Worm (Caenorhabditis elegans): ENCODE data around the gene M106.2.

M106.2 gene

DNA sequence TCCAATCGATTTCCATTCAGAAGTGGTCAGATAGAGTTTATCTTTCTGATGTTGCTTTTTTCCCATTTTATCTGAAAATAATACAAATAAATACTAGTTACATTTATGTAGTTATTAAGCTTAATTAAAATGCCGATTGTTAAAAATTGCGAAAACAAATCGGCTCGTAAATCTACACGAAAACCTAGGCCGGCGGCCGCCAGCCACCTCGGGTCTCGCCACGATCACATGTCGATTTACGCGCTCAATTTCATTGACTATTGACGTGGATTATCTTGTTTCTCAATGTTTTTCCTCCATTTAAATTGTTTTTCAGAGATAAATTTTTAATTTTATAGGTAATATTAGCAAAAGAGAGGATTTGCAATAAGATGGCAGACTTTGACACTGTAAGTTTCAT lies 22.7 kb upstream of the M106.2 start, which contains the start of the genes cyn-4 and copz-1:
Gene cyn-4 (minus strand): TSS at position 71 of the 400 bp plus-strand sequence.
Gene copz-1 (plus strand): TSS at position 339 of the 400 bp plus-strand sequence.
- TF ChIP-seq C17E4.6 (GFP tag; IDR thresholded peaks at IDR 0.05) (no peak), lsl-1 (GFP tag; optimal IDR thresholded peaks at IDR 0.05) (peak; percentile 70), ceh-58 (GFP tag; IDR thresholded peaks at IDR 0.05) (no peak), mcd-1 (GFP tag; IDR thresholded peaks at IDR 0.05) (peak; percentile 67), ztf-18 (tag; optimal IDR thresholded peaks at IDR 0.05) (peak; percentile 6), snpc-4 (GFP tag; optimal IDR thresholded peaks at IDR 0.05) (peak; percentile 13), snpc-4 (tag; optimal IDR thresholded peaks at IDR 0.05) (peak in 3 of 4 experiments; percentile 24 to 51 (median 47)), dox-1 (GFP tag; IDR thresholded peaks at IDR 0.05) (peak; percentile 84), attf-3 (GFP tag; conservative IDR thresholded peaks at IDR 0.05) (0 out of 2 replicates have a peak, but pooled peaks have one; percentile 47), pha-4 (tag; optimal IDR thresholded peaks at IDR 0.05) (peak; percentile 5), lin-40 (tag; optimal IDR thresholded peaks at IDR 0.05) (peak; percentile 55), lag-1 (GFP tag; IDR thresholded peaks at IDR 0.05) (no peak), ceh-27 (GFP tag; optimal IDR thresholded peaks at IDR 0.05) (peak; percentile 86), F33H1.4 (GFP tag; IDR thresholded peaks at IDR 0.05) (peak; percentile 93), dpl-1 (GFP tag; optimal IDR thresholded peaks at IDR 0.05) (peak; percentile 35), chd-7 (tag; optimal IDR thresholded peaks at IDR 0.05) (no peak), xnd-1 (tag; optimal IDR thresholded peaks at IDR 0.05) (peak; percentile 34), tbp1 (GFP tag; optimal IDR thresholded peaks at IDR 0.05) (peak; percentile 37), K12H6.12 (tag; optimal IDR thresholded peaks at IDR 0.05) (peak; percentile 47), D2030.7 (GFP tag; IDR thresholded peaks at IDR 0.05) (peak; percentile 73), egl-44 (GFP tag; IDR thresholded peaks at IDR 0.05) (peak; percentile 52; the same call in 1 of the 2 replicates), cebp-1 (GFP tag; IDR thresholded peaks at IDR 0.05) (peak; percentile 22; the same call in 1 of the 2 replicates), cebp-1 (tag; optimal IDR thresholded peaks at IDR 0.05) (peak; percentile 73), B0019.2 (GFP tag; conservative IDR thresholded peaks at IDR 0.05) (peak; percentile 84), ceh-91 (GFP tag; IDR thresholded peaks at IDR 0.05) (peak; percentile 66), him-1 (tag; optimal IDR thresholded peaks at IDR 0.05) (peak; percentile 33), nhr-80 (tag; optimal IDR thresholded peaks at IDR 0.05) (peak; percentile 21), mel-28 (tag; optimal IDR thresholded peaks at IDR 0.05; ENCODE audit: borderline replicate concordance) (no peak), B0261.1 (tag; optimal IDR thresholded peaks at IDR 0.05) (no peak), egrh-3 (GFP tag; IDR thresholded peaks at IDR 0.05) (0 out of 2 replicates have a peak, but pooled peaks have one; percentile 14), sea-2 (GFP tag; IDR thresholded peaks at IDR 0.05) (no peak), madf-6 (GFP tag; IDR thresholded peaks at IDR 0.05) (peak; percentile 75; the same call in 1 of the 2 replicates), efl-1 (GFP tag; optimal IDR thresholded peaks at IDR 0.05) (peak; percentile 40), rcor-1 (GFP tag; IDR thresholded peaks at IDR 0.05) (peak; percentile 43; the same call in 1 of the 2 replicates), aptf-2 (GFP tag; conservative IDR thresholded peaks at IDR 0.05) (peak; percentile 71; the same call in 1 of the 2 replicates), K11D2.4 (GFP tag; IDR thresholded peaks at IDR 0.05) (no peak), madf-8 (GFP tag; conservative IDR thresholded peaks at IDR 0.05) (peak; percentile 39; the same call in 1 of the 2 replicates), bed-2 (GFP tag; IDR thresholded peaks at IDR 0.05) (0 out of 2 replicates have a peak, but pooled peaks have one; percentile 56), ZK185.1 (tag; optimal IDR thresholded peaks at IDR 0.05; ENCODE audit: poor library complexity, severe bottlenecking) (peak; percentile 82), F23B12.7 (tag; optimal IDR thresholded peaks at IDR 0.05; ENCODE audit: insufficient read depth) (peak; percentile 6), attf-5 (GFP tag; optimal IDR thresholded peaks at IDR 0.05) (peak; percentile 88), lin-35 (GFP tag; optimal IDR thresholded peaks at IDR 0.05) (peak in 1 of 3 experiments; percentile 60), madf-10 (tag; optimal IDR thresholded peaks at IDR 0.05) (peak; percentile 58), B0336.3 (GFP tag; IDR thresholded peaks at IDR 0.05) (no peak), athp-1 (tag; optimal IDR thresholded peaks at IDR 0.05) (peak; percentile 87), unc-130 (GFP tag; optimal IDR thresholded peaks at IDR 0.05) (peak; percentile 83), nhr-179 (tag; optimal IDR thresholded peaks at IDR 0.05) (no peak), ceh-40 (GFP tag; IDR thresholded peaks at IDR 0.05) (no peak)

Measured in whole organism, young adult.